Fruit fly (Drosophila melanogaster): ENCODE data around the gene Task7.

Task7 gene

dm6 chr3R:9365893-9366500 lies 46.1 kb downstream of the Task7 start:
- peak; percentile 27 for TF ChIP-seq noc (tag; optimal IDR thresholded peaks at IDR 0.05)

- no peak for TF ChIP-seq noc (tag; optimal IDR thresholded peaks at IDR 0.05)
Measured at dm6 chr3R:9365121-9365520, 47.0 kb downstream of the Task7 start, which contains the start of gene Srr. Gene Srr (plus strand): TSS chr3R:9365398.

- TF ChIP-seq noc (tag; optimal IDR thresholded peaks at IDR 0.05), result no peak
Measured at dm6 chr3R:9363066-9363719, 48.9 kb downstream of the Task7 start, which contains the start of gene CG18473. Gene CG18473 (plus strand): TSS chr3R:9363305.
